Worm (Caenorhabditis elegans) whole organism, late embryonic: Measurements from ENCODE around the gene nbs-1.

Experiments
- F13H6.1 ChIP-seq: sonication (generic microtip); optimal IDR thresholded peaks from 2 replicates; lab custom pipeline; 2016; ENCODE audit warnings: missing genetic modification characterization, missing compliant biosample characterization
- K09A11.1 ChIP-seq: sonication (generic microtip); optimal IDR thresholded peaks from 2 replicates; lab custom pipeline; 2017; ENCODE audit warnings: antibody characterized with exemption, mild to moderate bottlenecking, missing genetic modification characterization, missing compliant biosample characterization; ENCODE audit not compliant: insufficient read depth
- Y22D7AL.16 ChIP-seq: sonication (generic microtip); optimal IDR thresholded peaks from 2 replicates; lab custom pipeline; 2016; ENCODE audit warnings: missing genetic modification characterization, missing compliant biosample characterization
- ahr-1 ChIP-seq: sonication (generic microtip); optimal IDR thresholded peaks from 2 replicates; lab custom pipeline; 2016; ENCODE audit warnings: missing genetic modification characterization, missing compliant biosample characterization
- ceh-14 ChIP-seq: sonication (generic microtip); optimal IDR thresholded peaks from 2 replicates; lab custom pipeline; 2016; ENCODE audit warnings: missing genotype, missing genetic modification characterization, missing compliant biosample characterization
- ceh-2 ChIP-seq: sonication (generic microtip); optimal IDR thresholded peaks from 2 replicates; lab custom pipeline; 2016; ENCODE audit warnings: missing genotype, missing genetic modification characterization, missing compliant biosample characterization
- ceh-22 ChIP-seq: sonication (generic microtip); optimal IDR thresholded peaks from 2 replicates; lab custom pipeline; 2017; ENCODE audit warnings: missing biosample characterization, missing genetic modification characterization
- ceh-24 ChIP-seq: sonication (generic microtip); optimal IDR thresholded peaks from 2 replicates; lab custom pipeline; 2016; ENCODE audit warnings: mild to moderate bottlenecking, missing genetic modification characterization, missing compliant biosample characterization
- ceh-45 ChIP-seq: fragments of 200-800 bp; sonication (Bioruptor generic); IDR thresholded peaks from 2 replicates; pipeline ENCODE4 v1.3.6; 2022; ENCODE audit warnings: missing genetic modification reagents, missing genetic modification characterization, missing compliant biosample characterization
- che-1 ChIP-seq: sonication (generic microtip); optimal IDR thresholded peaks from 2 replicates; lab custom pipeline; 2016; ENCODE audit warnings: mild to moderate bottlenecking, missing genetic modification characterization, missing compliant biosample characterization
- dmd-4 ChIP-seq: sonication (generic microtip); optimal IDR thresholded peaks from 2 replicates; lab custom pipeline; 2016; ENCODE audit warnings: borderline replicate concordance, missing genetic modification characterization, missing compliant biosample characterization
- elt-4 ChIP-seq: sonication (generic microtip); optimal IDR thresholded peaks from 2 replicates; lab custom pipeline; 2016; ENCODE audit warnings: missing genetic modification characterization, missing compliant biosample characterization
- ets-4 ChIP-seq: sonication (generic microtip); optimal IDR thresholded peaks from 2 replicates; lab custom pipeline; 2016; ENCODE audit warnings: missing genetic modification characterization, missing compliant biosample characterization
- eyg-1 ChIP-seq: sonication (generic microtip); optimal IDR thresholded peaks from 2 replicates; lab custom pipeline; 2016; ENCODE audit warnings: missing genotype, missing genetic modification characterization, missing compliant biosample characterization
- fkh-6 ChIP-seq: sonication (generic microtip); optimal IDR thresholded peaks from 2 replicates; lab custom pipeline; 2016; ENCODE audit warnings: missing genetic modification characterization, missing compliant biosample characterization
- gmeb-2 ChIP-seq: sonication (generic microtip); optimal IDR thresholded peaks from 2 replicates; lab custom pipeline; 2016; ENCODE audit warnings: missing genetic modification characterization, inconsistent platforms, missing compliant biosample characterization
- hlh-13 ChIP-seq: fragments of 200-800 bp; sonication (Bioruptor generic); optimal IDR thresholded peaks from 2 replicates; lab custom pipeline; 2018; ENCODE audit warnings: mild to moderate bottlenecking, missing genetic modification characterization, missing compliant biosample characterization
- lim-6 ChIP-seq: sonication (generic microtip); optimal IDR thresholded peaks from 2 replicates; lab custom pipeline; 2016; ENCODE audit warnings: missing genetic modification characterization, missing compliant biosample characterization
- lin-11 ChIP-seq: fragments of 200-800 bp; sonication (Bioruptor generic); optimal IDR thresholded peaks from 2 replicates; lab custom pipeline; 2018; ENCODE audit warnings: mild to moderate bottlenecking, missing genetic modification characterization, missing compliant biosample characterization
- madf-2 ChIP-seq: sonication (generic microtip); optimal IDR thresholded peaks from 2 replicates; lab custom pipeline; 2017; ENCODE audit warnings: missing genetic modification characterization, missing compliant biosample characterization
- mec-3 ChIP-seq: sonication (generic microtip); optimal IDR thresholded peaks from 2 replicates; lab custom pipeline; 2016; ENCODE audit warnings: borderline replicate concordance, missing genetic modification characterization, missing compliant biosample characterization
- nhr-232 ChIP-seq: sonication (generic microtip); optimal IDR thresholded peaks from 2 replicates; lab custom pipeline; 2016; ENCODE audit warnings: missing genetic modification characterization, missing compliant biosample characterization
- odd-2 ChIP-seq: sonication (generic microtip); optimal IDR thresholded peaks from 2 replicates; lab custom pipeline; 2017; ENCODE audit warnings: antibody characterized with exemption, mild to moderate bottlenecking, missing genetic modification characterization, missing compliant biosample characterization
- pax-1 ChIP-seq: fragments of 150-350 bp; optimal IDR thresholded peaks from 2 replicates; lab custom pipeline; 2014; ENCODE audit warnings: missing biosample characterization, missing genetic modification characterization
- pros-1 ChIP-seq: fragments of 150-350 bp; optimal IDR thresholded peaks from 2 replicates; lab custom pipeline; 2014; ENCODE audit warnings: missing biosample characterization, missing genetic modification reagents, missing genetic modification characterization
- ref-2 ChIP-seq: sonication (generic microtip); optimal IDR thresholded peaks from 2 replicates; lab custom pipeline; 2016; ENCODE audit warnings: missing genetic modification characterization, missing compliant biosample characterization
- sdc-2 ChIP-seq: sonication (generic microtip); optimal IDR thresholded peaks from 2 replicates; lab custom pipeline; 2016; ENCODE audit warnings: missing genotype, missing genetic modification characterization, missing compliant biosample characterization
- sox-2 ChIP-seq: fragments of 200-800 bp; sonication (Bioruptor generic); IDR thresholded peaks from 2 replicates; pipeline ENCODE4 v1.3.6; 2022; ENCODE audit warnings: missing genetic modification reagents, missing genetic modification characterization, missing compliant biosample characterization
- syd-9 ChIP-seq: sonication (generic microtip); optimal IDR thresholded peaks from 2 replicates; lab custom pipeline; 2016; ENCODE audit warnings: mild to moderate bottlenecking, missing genetic modification characterization, moderate library complexity, missing compliant biosample characterization
- tbx-7 ChIP-seq: sonication (generic microtip); optimal IDR thresholded peaks from 2 replicates; lab custom pipeline; 2016; ENCODE audit warnings: missing genotype, missing genetic modification characterization, missing compliant biosample characterization
- ttx-3 ChIP-seq: sonication (generic microtip); optimal IDR thresholded peaks from 2 replicates; lab custom pipeline; 2016; ENCODE audit warnings: missing genetic modification reagents, missing genetic modification characterization, missing compliant biosample characterization
- unc-42 ChIP-seq: sonication (generic microtip); optimal IDR thresholded peaks from 2 replicates; lab custom pipeline; 2016; ENCODE audit warnings: missing genotype, missing genetic modification characterization, missing compliant biosample characterization
- unc-86 ChIP-seq: sonication (generic microtip); optimal IDR thresholded peaks from 2 replicates; lab custom pipeline; 2016; ENCODE audit warnings: missing genetic modification characterization, missing compliant biosample characterization
- ztf-16 ChIP-seq: sonication (generic microtip); optimal IDR thresholded peaks from 2 replicates; lab custom pipeline; 2017; ENCODE audit warnings: missing genetic modification characterization, missing compliant biosample characterization

nbs-1 gene

DNA sequence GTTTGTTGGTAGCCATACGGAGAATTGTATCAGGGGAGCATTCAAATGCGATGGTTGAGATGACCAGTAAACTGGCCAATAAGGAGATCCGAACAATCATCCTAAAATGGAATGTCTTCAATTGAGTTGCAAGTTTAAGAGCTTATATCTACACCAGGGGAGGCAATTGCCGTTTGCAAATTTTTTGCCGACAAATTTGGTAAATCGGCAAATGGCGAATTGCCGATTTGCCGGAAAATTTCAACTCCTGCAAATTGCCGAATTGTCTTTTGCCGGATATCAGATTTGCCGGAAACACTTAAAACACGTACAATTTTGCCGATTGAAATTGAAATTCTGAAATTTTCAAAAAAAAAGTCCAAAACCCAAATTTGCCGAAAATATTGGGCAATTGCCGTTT is 38.5 kb upstream of the nbs-1 start, which contains the start of gene F40F8.5:
Gene F40F8.5, minus strand, starts transcription at position 101 of the 400 bp plus-strand sequence.
- TF ChIP-seq ttx-3 (tag; lab: Kevin White, UChicago) (no peak), lim-6 (no peak), hlh-13 (GFP tag; lab: Kevin White, UChicago) (no peak), ceh-45 (no peak), gmeb-2 (tag; lab: Kevin White, UChicago) (no peak), K09A11.1 (tag; lab: Kevin White, UChicago) (no peak), ahr-1 (tag; lab: Kevin White, UChicago) (no peak), madf-2 (tag; lab: Kevin White, UChicago) (no peak), mec-3 (tag; lab: Kevin White, UChicago) (no peak), eyg-1 (tag; lab: Kevin White, UChicago) (no peak), tbx-7 (tag; lab: Kevin White, UChicago) (no peak), ref-2 (no peak), sox-2 (GFP tag; lab: Robert Waterston, UW) (no peak)

DNA sequence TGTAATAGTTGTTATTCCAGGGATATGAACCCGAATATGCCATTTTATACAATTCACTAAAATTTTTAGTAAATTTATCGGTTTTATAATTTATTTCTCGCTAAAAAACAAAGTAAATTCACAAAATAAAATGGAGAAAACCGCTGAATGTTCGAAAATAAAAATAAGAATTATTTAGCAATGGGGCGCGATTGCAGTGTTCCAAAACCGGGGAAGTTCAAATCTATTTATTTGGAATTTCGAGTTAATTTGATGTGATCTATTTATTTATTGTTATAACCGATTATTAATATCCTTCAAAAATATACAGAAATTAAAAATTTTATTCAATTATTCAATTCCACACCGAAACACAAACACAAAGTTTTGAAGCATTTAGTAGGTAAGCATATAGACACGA is 36.3 kb upstream of the nbs-1 start, which contains the start of gene F40F8.11:
Gene F40F8.11, minus strand, starts transcription at position 49 of the 400 bp plus-strand sequence.
- TF ChIP-seq ceh-2 (no peak), syd-9 (no peak), eyg-1 (tag; lab: Kevin White, UChicago) (no peak), ztf-16 (tag; lab: Kevin White, UChicago) (no peak), odd-2 (tag; lab: Kevin White, UChicago) (no peak), unc-42 (tag; lab: Kevin White, UChicago) (peak; percentile 4)

DNA sequence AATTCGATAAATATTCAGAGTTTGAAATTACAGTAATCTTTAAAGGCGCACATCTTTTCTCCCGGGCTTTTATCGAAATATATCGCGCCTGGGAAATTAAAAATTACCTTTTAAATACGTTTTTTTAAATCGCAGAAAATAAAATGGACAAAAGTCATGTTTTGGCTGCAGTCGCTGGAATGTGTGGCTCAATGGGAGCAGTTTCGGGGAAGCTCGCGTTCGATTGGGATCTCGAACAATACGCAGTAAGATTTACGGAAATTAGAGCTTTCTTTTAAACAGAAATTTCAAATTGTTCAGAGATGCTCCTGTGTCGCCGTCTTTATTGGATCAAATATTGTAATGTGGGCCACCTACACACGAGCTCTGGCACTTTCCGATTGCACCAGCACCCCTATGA is 33.2 kb upstream of the nbs-1 start, which contains the start of gene F40F8.12:
Gene F40F8.12, plus strand, starts transcription at position 301 of the 400 bp plus-strand sequence.
- TF ChIP-seq nhr-232 (tag; lab: Kevin White, UChicago) (no peak), dmd-4 (no peak), Y22D7AL.16 (tag; lab: Kevin White, UChicago) (no peak), ceh-22 (tag; lab: Kevin White, UChicago) (no peak), elt-4 (tag; lab: Kevin White, UChicago) (no peak), ceh-24 (tag; lab: Kevin White, UChicago) (no peak), pros-1 (no peak), tbx-7 (tag; lab: Kevin White, UChicago) (no peak), ztf-16 (tag; lab: Kevin White, UChicago) (no peak), ahr-1 (tag; lab: Kevin White, UChicago) (no peak), fkh-6 (tag; lab: Kevin White, UChicago) (no peak), ceh-14 (tag; lab: Kevin White, UChicago) (no peak), lim-6 (no peak)
- TF ChIP-seq, all 69 proteins: peak for 0

DNA sequence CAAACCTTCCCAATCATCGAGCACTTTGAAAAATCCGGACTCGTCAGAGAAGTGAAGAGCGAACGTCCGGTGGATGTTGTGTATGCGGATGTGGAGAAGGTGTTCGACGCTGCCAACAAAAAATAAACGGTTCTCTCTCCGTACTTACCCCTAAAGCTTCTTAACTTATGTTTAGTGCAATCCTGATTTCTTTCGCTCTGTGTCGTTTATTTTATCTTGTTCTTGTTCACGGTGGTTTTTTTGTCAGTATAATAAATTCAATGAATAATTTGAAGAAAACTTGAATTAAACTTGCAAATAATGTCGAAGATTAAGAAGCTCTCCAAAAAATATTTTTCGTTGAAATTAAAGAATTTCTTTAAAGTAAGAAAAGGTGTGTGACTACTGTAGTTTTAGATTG is 32.7 kb upstream of the nbs-1 start, which contains the start of gene F40F8.3:
Gene F40F8.3, plus strand, starts transcription at position 301 of the 400 bp plus-strand sequence.
- no peak for TF ChIP-seq elt-4 (tag; lab: Kevin White, UChicago)
- no peak for TF ChIP-seq ceh-45
- no peak for TF ChIP-seq ztf-16 (tag; lab: Kevin White, UChicago)
- TF ChIP-seq unc-86: no peak
- no peak for TF ChIP-seq syd-9
- no peak for TF ChIP-seq F13H6.1 (tag; lab: Kevin White, UChicago)
- no peak for TF ChIP-seq lin-11
- no peak for TF ChIP-seq tbx-7 (tag; lab: Kevin White, UChicago)
- TF ChIP-seq ets-4 (tag; lab: Kevin White, UChicago): no peak
- no peak for TF ChIP-seq sdc-2 (tag; lab: Kevin White, UChicago)
- TF ChIP-seq pax-1 (tag; lab: Kevin White, UChicago): no peak
- no peak for TF ChIP-seq gmeb-2 (tag; lab: Kevin White, UChicago)
- TF ChIP-seq mec-3 (tag; lab: Kevin White, UChicago): no peak
- no peak for TF ChIP-seq ahr-1 (tag; lab: Kevin White, UChicago)
- TF ChIP-seq ref-2: no peak
- no peak for TF ChIP-seq che-1 (tag; lab: Kevin White, UChicago)
- no peak for TF ChIP-seq pros-1
- TF ChIP-seq, all 69 proteins: peak for 0
